Worm (Caenorhabditis elegans) whole organism, mixed stage, embryonic: Measurements from ENCODE around the gene srz-10.

ENCODE experiments used
- blmp-1 ChIP-seq: fragments of 150-350 bp; optimal IDR thresholded peaks from 2 replicates; lab custom pipeline; 2014; ENCODE audit warnings: missing biosample characterization, missing genetic modification characterization
- elt-1 ChIP-seq: sonication (generic microtip); optimal IDR thresholded peaks from 2 replicates; lab custom pipeline; 2017; ENCODE audit warnings: missing genetic modification characterization, mild to moderate bottlenecking, missing compliant biosample characterization, antibody characterized with exemption, moderate library complexity, borderline replicate concordance; ENCODE audit not compliant: insufficient read depth
- hlh-1 ChIP-seq: fragments of 150-350 bp; optimal IDR thresholded peaks from 2 replicates; lab custom pipeline; 2014; ENCODE audit warnings: missing biosample characterization, missing genetic modification reagents, missing genetic modification characterization
- lin-13 ChIP-seq: fragments of 150-350 bp; optimal IDR thresholded peaks from 2 replicates; lab custom pipeline; 2014; ENCODE audit warnings: missing biosample characterization, missing genetic modification characterization
- mep-1 ChIP-seq: fragments of 150-350 bp; optimal IDR thresholded peaks from 2 replicates; lab custom pipeline; 2017; ENCODE audit warnings: missing biosample characterization, missing genetic modification reagents, missing genetic modification characterization, inconsistent platforms
- nhr-12 ChIP-seq: fragments of 150-350 bp; optimal IDR thresholded peaks from 2 replicates; lab custom pipeline; 2014; ENCODE audit warnings: missing biosample characterization, missing genetic modification characterization
- nhr-2 ChIP-seq: fragments of 150-350 bp; optimal IDR thresholded peaks from 2 replicates; lab custom pipeline; 2014; ENCODE audit warnings: missing biosample characterization, missing genetic modification characterization
- nhr-237 ChIP-seq: fragments of 150-350 bp; optimal IDR thresholded peaks from 2 replicates; lab custom pipeline; 2014; ENCODE audit warnings: missing biosample characterization, missing genetic modification characterization
- nhr-28 ChIP-seq: fragments of 150-350 bp; optimal IDR thresholded peaks from 2 replicates; lab custom pipeline; 2014; ENCODE audit warnings: missing biosample characterization, missing genetic modification characterization
- pha-4 ChIP-seq: fragments of 150-350 bp; optimal IDR thresholded peaks from 2 replicates; lab custom pipeline; 2018; ENCODE audit warnings: missing biosample characterization, missing genetic modification reagents, missing genetic modification characterization
- snpc-4 ChIP-seq: fragments of 150-350 bp; optimal IDR thresholded peaks from 2 replicates; lab custom pipeline; 2014; ENCODE audit warnings: missing biosample characterization, missing genetic modification characterization
- sptf-1 ChIP-seq: sonication (generic microtip); optimal IDR thresholded peaks from 2 replicates; lab custom pipeline; 2017; ENCODE audit warnings: mild to moderate bottlenecking, missing genetic modification characterization, moderate library complexity, missing compliant biosample characterization
- unc-62 ChIP-seq: fragments of 150-350 bp; optimal IDR thresholded peaks from 2 replicates; lab custom pipeline; 2014; ENCODE audit warnings: missing biosample characterization, missing genetic modification reagents, missing genetic modification characterization
- ztf-11 ChIP-seq: fragments of 150-350 bp; optimal IDR thresholded peaks from 2 replicates; lab custom pipeline; 2014; ENCODE audit warnings: missing biosample characterization, missing genetic modification characterization

DNA sequence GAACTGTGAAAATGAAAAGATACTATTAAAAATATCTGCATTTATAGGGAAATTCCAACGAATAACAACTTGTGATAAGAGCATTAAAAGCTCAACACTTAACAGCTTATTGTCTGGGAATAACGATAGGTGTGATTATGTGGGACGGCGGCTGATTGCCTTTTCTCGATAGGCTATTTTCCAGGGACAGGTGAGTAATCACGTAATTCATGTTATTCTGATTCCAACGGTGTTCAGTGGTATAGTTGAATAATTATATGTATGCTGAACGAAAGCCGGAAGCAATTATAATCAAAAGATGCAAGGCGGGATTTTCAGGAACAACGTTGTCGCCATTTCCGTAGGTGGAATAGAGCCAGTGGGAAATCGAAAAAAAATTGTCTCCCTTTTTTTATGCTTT is 32.0 kb downstream of the srz-10 start, which contains the start of gene srw-17:
- TF ChIP-seq snpc-4 (tag; lab: Kevin White, UChicago) (no peak), blmp-1 (tag; lab: Kevin White, UChicago) (no peak), sptf-1 (no peak), pha-4 (tag; lab: Kevin White, UChicago) (no peak), nhr-28 (tag; lab: Kevin White, UChicago) (no peak), nhr-12 (no peak), ztf-11 (tag; lab: Kevin White, UChicago) (no peak), elt-1 (tag; lab: Kevin White, UChicago) (no peak), unc-62 (GFP tag; lab: Kevin White, UChicago) (no peak), mep-1 (tag; lab: Kevin White, UChicago) (no peak), nhr-2 (no peak), hlh-1 (tag; lab: Kevin White, UChicago) (no peak), lin-13 (tag; lab: Kevin White, UChicago) (no peak), nhr-237 (no peak)
